Worm (Caenorhabditis elegans) whole organism, early embryonic: ENCODE results near the gene F01F1.2.

ENCODE experiments used
- B0310.2 ChIP-seq: sonication (generic microtip); optimal IDR thresholded peaks from 2 replicates; lab custom pipeline; 2016; ENCODE audit warnings: mild to moderate bottlenecking, missing genetic modification characterization, missing compliant biosample characterization
- ceh-13 ChIP-seq: fragments of 200-800 bp; sonication (Bioruptor generic); optimal IDR thresholded peaks from 2 replicates; lab custom pipeline; 2018; ENCODE audit warnings: mild to moderate bottlenecking, missing genetic modification characterization, missing compliant biosample characterization

DNA sequence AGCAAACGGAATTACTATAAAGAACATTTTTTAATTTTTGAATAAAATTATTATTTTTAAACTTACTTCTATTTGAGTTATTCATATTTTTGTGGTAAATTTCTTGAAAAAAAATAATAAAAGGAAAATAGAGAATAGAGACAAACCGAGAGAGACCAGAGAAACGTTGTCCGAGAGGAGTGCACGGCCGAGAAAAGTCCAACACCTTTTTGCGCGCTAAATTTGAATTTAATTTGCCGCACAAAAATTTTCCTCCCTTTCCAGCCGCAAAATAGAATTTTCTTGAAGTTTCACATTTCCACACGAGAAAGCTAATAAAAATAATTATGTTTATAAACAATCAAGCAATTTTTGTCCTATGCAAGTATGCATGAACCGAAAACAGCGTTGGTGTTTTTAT, 6.6 kb upstream of the F01F1.2 start, which contains the start of the genes F01F1.11 and F01F1.3:
- TF ChIP-seq ceh-13 (GFP tag; lab: Kevin White, UChicago) (no peak), B0310.2 (no peak)
